Fruit fly (Drosophila melanogaster) whole organism, prepupa: ENCODE results near the gene CG31926.

ENCODE experiments used
- CG10631 ChIP-seq: fragments of 200-800 bp; sonication (Bioruptor generic); optimal IDR thresholded peaks from 2 replicates; lab custom pipeline; 2016; ENCODE audit warnings: missing biosample characterization, missing genetic modification characterization
- CG11762 ChIP-seq: fragments of 200-800 bp; sonication (Bioruptor generic); optimal IDR thresholded peaks from 3 replicates; lab custom pipeline; 2016; ENCODE audit warnings: missing biosample characterization, missing genetic modification characterization; ENCODE audit not compliant: insufficient read depth
- CG15336 ChIP-seq: fragments of 200-800 bp; sonication (Bioruptor generic); IDR thresholded peaks from 2 replicates; pipeline ENCODE4 v1.3.6; 2022; ENCODE audit warnings: missing biosample characterization, missing genetic modification characterization
- CG1621 ChIP-seq: fragments of 200-800 bp; sonication (Bioruptor generic); optimal IDR thresholded peaks from 3 replicates; lab custom pipeline; 2018; ENCODE audit warnings: missing biosample characterization, mild to moderate bottlenecking, missing genetic modification characterization
- CG31627 ChIP-seq: fragments of 200-800 bp; sonication (Bioruptor generic); optimal IDR thresholded peaks from 3 replicates; lab custom pipeline; 2016; ENCODE audit warnings: missing biosample characterization, missing genetic modification characterization
- CG32006 ChIP-seq: fragments of 200-800 bp; sonication (Bioruptor generic); optimal IDR thresholded peaks from 3 replicates; lab custom pipeline; 2017; ENCODE audit warnings: missing biosample characterization, mild to moderate bottlenecking, missing genetic modification characterization
- CG34406 ChIP-seq: fragments of 200-800 bp; sonication (Bioruptor generic); optimal IDR thresholded peaks from 3 replicates; lab custom pipeline; 2016; ENCODE audit warnings: missing biosample characterization, missing genetic modification characterization
- CG3919 ChIP-seq: fragments of 200-800 bp; sonication (Bioruptor generic); optimal IDR thresholded peaks from 3 replicates; lab custom pipeline; 2016; ENCODE audit warnings: missing biosample characterization, missing genetic modification characterization
- CG6163 ChIP-seq: fragments of 200-800 bp; sonication (Bioruptor generic); IDR thresholded peaks from 3 replicates; pipeline ENCODE4 v1.3.6; 2022; ENCODE audit warnings: missing biosample characterization, missing genetic modification characterization
- CG6808 ChIP-seq: fragments of 200-800 bp; sonication (Bioruptor generic); optimal IDR thresholded peaks from 3 replicates; lab custom pipeline; 2017; ENCODE audit warnings: missing biosample characterization, missing genetic modification characterization, mild to moderate bottlenecking, moderate library complexity, missing genetic modification reagents
- CG7368 ChIP-seq: fragments of 200-800 bp; sonication (Bioruptor generic); optimal IDR thresholded peaks from 3 replicates; lab custom pipeline; 2016; ENCODE audit warnings: missing biosample characterization, missing genetic modification characterization
- CG8119 ChIP-seq: fragments of 200-800 bp; sonication (Bioruptor generic); IDR thresholded peaks from 3 replicates; pipeline ENCODE4 v1.3.6; 2022; ENCODE audit warnings: missing biosample characterization, missing genetic modification characterization
- CG8632 ChIP-seq: fragments of 200-800 bp; sonication (Bioruptor generic); optimal IDR thresholded peaks from 3 replicates; lab custom pipeline; 2016; ENCODE audit warnings: missing biosample characterization, missing genetic modification characterization
- Eip75B ChIP-seq: fragments of 200-800 bp; sonication (Bioruptor generic); optimal IDR thresholded peaks from 3 replicates; lab custom pipeline; 2016; ENCODE audit warnings: missing biosample characterization, missing genetic modification characterization
- Eip78C ChIP-seq: fragments of 200-800 bp; sonication (Bioruptor generic); peaks from one replicate; lab custom pipeline; 2016; ENCODE audit warnings: missing biosample characterization, missing genetic modification characterization
- Eip93F ChIP-seq: fragments of 200-800 bp; sonication (Bioruptor generic); optimal IDR thresholded peaks from 2 replicates; lab custom pipeline; 2016; ENCODE audit warnings: missing biosample characterization, mild to moderate bottlenecking, missing genetic modification characterization
- Ets96B ChIP-seq: fragments of 200-800 bp; optimal IDR thresholded peaks from 2 replicates; lab custom pipeline; 2019; ENCODE audit warnings: missing biosample characterization, mild to moderate bottlenecking, missing genetic modification characterization, moderate library complexity
- Hr39 ChIP-seq: fragments of 200-800 bp; sonication (Bioruptor generic); optimal IDR thresholded peaks from 2 replicates; lab custom pipeline; 2016; ENCODE audit warnings: missing biosample characterization, missing genetic modification characterization
- Met ChIP-seq: fragments of 200-800 bp; sonication (Bioruptor generic); optimal IDR thresholded peaks from 3 replicates; lab custom pipeline; 2016; ENCODE audit warnings: missing biosample characterization, missing genetic modification characterization
- OdsH ChIP-seq: fragments of 200-800 bp; sonication (Bioruptor generic); optimal IDR thresholded peaks from 3 replicates; lab custom pipeline; 2016; ENCODE audit warnings: missing biosample characterization, missing genetic modification characterization
- Sox102F ChIP-seq: fragments of 200-800 bp; sonication (Bioruptor generic); optimal IDR thresholded peaks from 2 replicates; lab custom pipeline; 2016; ENCODE audit warnings: missing biosample characterization, mild to moderate bottlenecking, missing genetic modification characterization
- Sox14 ChIP-seq: fragments of 200-800 bp; sonication (Bioruptor generic); optimal IDR thresholded peaks from 3 replicates; lab custom pipeline; 2016; ENCODE audit warnings: missing biosample characterization, missing genetic modification characterization
- Sox15 ChIP-seq: fragments of 200-800 bp; sonication (Bioruptor generic); optimal IDR thresholded peaks from 3 replicates; lab custom pipeline; 2016; ENCODE audit warnings: missing biosample characterization, missing genetic modification characterization
- achi ChIP-seq: fragments of 200-800 bp; sonication (Bioruptor generic); optimal IDR thresholded peaks from 3 replicates; lab custom pipeline; 2016; ENCODE audit warnings: missing biosample characterization, missing genetic modification characterization
- cyc ChIP-seq: fragments of 200-800 bp; sonication (Bioruptor generic); optimal IDR thresholded peaks from 3 replicates; lab custom pipeline; 2016; ENCODE audit warnings: missing biosample characterization, missing genetic modification characterization
- dac ChIP-seq: fragments of 200-800 bp; sonication (Bioruptor generic); optimal IDR thresholded peaks from 2 replicates; lab custom pipeline; 2017; ENCODE audit warnings: missing biosample characterization, mild to moderate bottlenecking, missing genetic modification characterization
- dsx ChIP-seq: fragments of 200-800 bp; optimal IDR thresholded peaks from 3 replicates; lab custom pipeline; 2019; ENCODE audit warnings: missing biosample characterization, mild to moderate bottlenecking, missing genetic modification characterization, moderate library complexity; ENCODE audit not compliant: poor library complexity, severe bottlenecking
- esn ChIP-seq: fragments of 200-800 bp; sonication (Bioruptor generic); optimal IDR thresholded peaks from 2 replicates; lab custom pipeline; 2016; ENCODE audit warnings: missing biosample characterization, mild to moderate bottlenecking, missing genetic modification characterization, moderate library complexity
- fd59A ChIP-seq: fragments of 200-800 bp; sonication (Bioruptor generic); optimal IDR thresholded peaks from 2 replicates; lab custom pipeline; 2017; ENCODE audit warnings: missing biosample characterization, mild to moderate bottlenecking, missing genetic modification characterization, missing genetic modification reagents
- fd85E ChIP-seq: fragments of 200-800 bp; sonication (Bioruptor generic); optimal IDR thresholded peaks from 3 replicates; lab custom pipeline; 2016; ENCODE audit warnings: missing biosample characterization, missing genetic modification characterization
- fkh ChIP-seq: fragments of 200-800 bp; sonication (Bioruptor generic); optimal IDR thresholded peaks from 3 replicates; lab custom pipeline; 2017; ENCODE audit warnings: missing biosample characterization, mild to moderate bottlenecking, missing genetic modification characterization, moderate library complexity
- lz ChIP-seq: fragments of 200-800 bp; sonication (Bioruptor generic); optimal IDR thresholded peaks from 3 replicates; lab custom pipeline; 2016; ENCODE audit warnings: missing biosample characterization, missing genetic modification characterization
- net ChIP-seq: fragments of 200-800 bp; sonication (Bioruptor generic); optimal IDR thresholded peaks from 3 replicates; lab custom pipeline; 2016; ENCODE audit warnings: missing biosample characterization, missing genetic modification characterization
- pdm3 ChIP-seq: fragments of 200-800 bp; sonication (Bioruptor generic); optimal IDR thresholded peaks from 3 replicates; lab custom pipeline; 2016; ENCODE audit warnings: missing biosample characterization, missing genetic modification characterization
- spab ChIP-seq: fragments of 200-800 bp; sonication (Bioruptor generic); optimal IDR thresholded peaks from 2 replicates; lab custom pipeline; 2017; ENCODE audit warnings: missing biosample characterization, mild to moderate bottlenecking, missing genetic modification characterization, missing genetic modification reagents
- ss ChIP-seq, 2 experiments: fragments of 200-800 bp; sonication (Bioruptor generic); optimal IDR thresholded peaks; 2 replicates in 1 of 2; 3 replicates in 1 of 2; lab custom pipeline; 2017 to 2018; ENCODE audit warnings: mild to moderate bottlenecking in 2 of 2, missing biosample characterization in 2 of 2, missing genetic modification characterization in 2 of 2, moderate library complexity in 1 of 2
- svp ChIP-seq: fragments of 200-800 bp; sonication (Bioruptor generic); peaks from one replicate; lab custom pipeline; 2016; ENCODE audit warnings: missing biosample characterization, missing genetic modification characterization
- vri ChIP-seq: fragments of 200-800 bp; sonication (Bioruptor generic); optimal IDR thresholded peaks from 3 replicates; lab custom pipeline; 2016; ENCODE audit warnings: missing biosample characterization, mild to moderate bottlenecking, missing genetic modification characterization

The CG31926 gene

dm6 chr2L:1459344-1459743 lies 35.9 kb upstream of the CG31926 start (continued):
- TF ChIP-seq CG3919 (GFP tag; lab: Kevin White, UChicago), result peak; percentile 57
- TF ChIP-seq esn (GFP tag; lab: Kevin White, UChicago), result no peak
- TF ChIP-seq achi (GFP tag; lab: Kevin White, UChicago), result peak; percentile 44
- peak; percentile 8 for TF ChIP-seq pdm3
- peak; percentile 53 for TF ChIP-seq CG32006 (GFP tag; lab: Kevin White, UChicago)
- peak; percentile 13 for TF ChIP-seq cyc (GFP tag; lab: Kevin White, UChicago)
- TF ChIP-seq CG31627 (GFP tag; lab: Kevin White, UChicago), result no peak
- peak; percentile 20 for TF ChIP-seq CG34406 (GFP tag; lab: Kevin White, UChicago)

DNA sequence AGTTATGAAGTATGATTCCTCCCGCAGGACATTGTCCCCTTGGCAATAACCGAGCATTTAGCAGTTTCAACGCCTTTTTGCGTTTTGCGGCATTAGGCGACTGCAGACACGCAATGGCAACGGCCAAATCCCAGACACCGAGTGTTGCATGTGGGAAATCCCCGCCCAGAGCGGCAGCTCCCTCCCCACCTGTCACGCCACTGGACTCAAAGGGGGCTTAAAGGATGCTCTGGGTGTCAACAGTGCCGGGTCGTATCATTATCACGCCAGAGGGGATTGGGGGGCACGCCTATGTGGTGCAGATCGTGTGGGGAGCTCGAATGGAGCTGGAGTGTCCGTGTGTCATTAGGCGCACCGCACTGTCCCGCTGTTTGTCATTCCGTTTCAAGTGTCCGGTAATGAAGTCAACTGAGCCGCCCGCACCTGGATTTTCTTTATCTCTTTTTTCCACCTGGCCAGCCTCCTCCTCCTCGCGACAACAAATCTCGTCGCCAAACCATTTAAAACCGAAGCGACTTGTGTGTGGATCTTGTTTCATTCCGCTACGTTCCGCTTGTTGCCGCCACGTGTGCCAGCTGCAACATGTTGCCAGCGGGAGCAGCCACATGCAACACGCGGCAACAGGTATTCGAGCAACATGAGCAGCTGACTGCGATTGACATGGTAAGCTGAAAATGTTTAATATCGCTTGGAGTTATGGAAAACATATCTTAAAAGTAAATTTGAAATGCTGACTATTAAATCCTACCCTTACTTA lies 34.6 kb upstream of the CG31926 start:
- TF ChIP-seq Met (GFP tag; lab: Kevin White, UChicago) (no peak), CG7368 (GFP tag; lab: Kevin White, UChicago) (no peak), CG31627 (GFP tag; lab: Kevin White, UChicago) (no peak), CG10631 (no peak), CG6808 (GFP tag; lab: Kevin White, UChicago) (no peak), CG15336 (GFP tag; lab: Robert Waterston, UW) (0 out of 2 replicates have a peak, but pooled peaks have one; percentile 12), Eip78C (peak; percentile 45), dac (GFP tag; lab: Kevin White, UChicago) (no peak), ss (GFP tag; optimal IDR thresholded peaks at IDR 0.05; lab: Kevin White, UChicago) (peak in 1 of 2 experiments; percentile 69)

DNA sequence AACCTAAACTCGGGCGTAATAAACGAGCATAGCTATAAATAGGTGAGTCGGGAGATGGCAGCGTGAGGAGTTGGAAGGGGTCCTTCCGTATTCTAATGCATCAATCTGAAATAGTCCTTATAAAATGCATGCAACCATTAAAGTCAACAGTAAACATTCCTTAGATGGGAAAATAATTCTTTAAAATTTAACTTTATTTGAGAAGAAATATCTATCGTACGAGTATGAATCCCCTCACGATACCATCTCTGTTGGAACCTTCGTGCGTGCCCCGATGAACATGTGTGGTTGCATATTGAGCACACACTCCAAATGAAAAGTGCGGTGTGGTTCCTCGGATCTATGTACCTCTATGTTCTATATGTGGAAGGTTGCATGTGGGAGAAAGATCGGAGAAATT lies 33.1 kb upstream of the CG31926 start:
- no peak for TF ChIP-seq CG3919 (GFP tag; lab: Kevin White, UChicago)
- TF ChIP-seq svp, result peak; percentile 62
- TF ChIP-seq, all 60 proteins: peak for 1

- TF ChIP-seq OdsH (GFP tag; lab: Kevin White, UChicago), result no peak
- TF ChIP-seq Sox14, result no peak
- TF ChIP-seq Eip78C, result peak; percentile 16
- TF ChIP-seq svp, result peak; percentile 14
Measured at dm6 chr2L:1463362-1463908, 31.8 kb upstream of the CG31926 start.

dm6 chr2L:1470009-1470408 lies 25.3 kb upstream of the CG31926 start:
- TF ChIP-seq achi (GFP tag; lab: Kevin White, UChicago), result peak; percentile 11
- TF ChIP-seq Ets96B, result peak; percentile 27
- no peak for TF ChIP-seq Eip75B (GFP tag; lab: Kevin White, UChicago)
- TF ChIP-seq fd59A (GFP tag; lab: Kevin White, UChicago), result no peak
- no peak for TF ChIP-seq Hr39 (GFP tag; lab: Kevin White, UChicago)
- no peak for TF ChIP-seq Sox15 (GFP tag; lab: Kevin White, UChicago)
- peak; percentile 61 for TF ChIP-seq Eip78C
- TF ChIP-seq CG11762 (GFP tag; lab: Kevin White, UChicago), result no peak
- TF ChIP-seq fkh (GFP tag; lab: Kevin White, UChicago), result no peak
- no peak for TF ChIP-seq CG34406 (GFP tag; lab: Kevin White, UChicago)
- no peak for TF ChIP-seq CG3919 (GFP tag; lab: Kevin White, UChicago)
- TF ChIP-seq CG6808 (GFP tag; lab: Kevin White, UChicago), result no peak
- TF ChIP-seq CG6163 (GFP tag; lab: Robert Waterston, UW), result 0 out of 3 replicates have a peak, but pooled peaks have one; percentile 23
- no peak for TF ChIP-seq Sox102F (GFP tag; lab: Kevin White, UChicago)

- TF ChIP-seq CG1621 (tag; lab: Kevin White, UChicago), result peak; percentile 76
- peak; percentile 79 for TF ChIP-seq lz
- no peak for TF ChIP-seq dac (GFP tag; lab: Kevin White, UChicago)
- peak; percentile 74 for TF ChIP-seq CG8632 (GFP tag; lab: Kevin White, UChicago)
- TF ChIP-seq dsx (GFP tag; lab: Kevin White, UChicago), result peak; percentile 74
- TF ChIP-seq Eip93F, result no peak
- TF ChIP-seq Sox102F (GFP tag; lab: Kevin White, UChicago), result peak; percentile 77
- peak; percentile 78 for TF ChIP-seq CG31627 (GFP tag; lab: Kevin White, UChicago)
- TF ChIP-seq Eip78C, result peak; percentile 96
- TF ChIP-seq net, result peak; percentile 74
- TF ChIP-seq fd85E (GFP tag; lab: Kevin White, UChicago), result peak; percentile 19
- TF ChIP-seq spab (GFP tag; lab: Kevin White, UChicago), result peak; percentile 78
- TF ChIP-seq cyc (GFP tag; lab: Kevin White, UChicago), result peak; percentile 76
- peak; percentile 60 for TF ChIP-seq CG32006 (GFP tag; lab: Kevin White, UChicago)
- TF ChIP-seq pdm3, result peak; percentile 77
- peak; percentile 42; the same call in 2 of the 3 replicates for TF ChIP-seq CG8119 (GFP tag; lab: Robert Waterston, UW)
- peak; percentile 57 for TF ChIP-seq vri (GFP tag; lab: Kevin White, UChicago)
Measured at dm6 chr2L:1470772-1471171, 24.5 kb upstream of the CG31926 start.
